Fruit fly (Drosophila melanogaster) whole organism, embryonic: Measurements from ENCODE around the gene CG7298.

ENCODE experiments used
- Blimp-1 ChIP-seq: fragments of 200-800 bp; sonication (Bioruptor generic); optimal IDR thresholded peaks from 3 replicates; lab custom pipeline; 2018; ENCODE audit warnings: missing biosample characterization, missing genetic modification characterization, mild to moderate bottlenecking, moderate library complexity, missing genetic modification reagents
- CG10565 ChIP-seq: fragments of 200-800 bp; sonication (Bioruptor generic); optimal IDR thresholded peaks from 3 replicates; lab custom pipeline; 2016; ENCODE audit warnings: missing biosample characterization, mild to moderate bottlenecking, missing genetic modification characterization
- CG11093 ChIP-seq: fragments of 200-800 bp; sonication (Bioruptor generic); IDR thresholded peaks from 3 replicates; pipeline ENCODE4 v1.3.6; 2022; ENCODE audit warnings: missing biosample characterization, missing genetic modification characterization
- CG11504 ChIP-seq: fragments of 200-800 bp; sonication (Bioruptor generic); optimal IDR thresholded peaks from 3 replicates; lab custom pipeline; 2019; ENCODE audit warnings: missing biosample characterization, mild to moderate bottlenecking, missing genetic modification characterization, moderate library complexity
- CG12071 ChIP-seq: fragments of 200-800 bp; sonication (Bioruptor generic); optimal IDR thresholded peaks from 3 replicates; lab custom pipeline; 2018; ENCODE audit warnings: missing biosample characterization, mild to moderate bottlenecking, missing genetic modification characterization
- CG12104 ChIP-seq: fragments of 200-800 bp; sonication (Bioruptor generic); optimal IDR thresholded peaks from 3 replicates; lab custom pipeline; 2016; ENCODE audit warnings: missing biosample characterization, missing genetic modification characterization
- CG15269 ChIP-seq: fragments of 200-800 bp; sonication (Bioruptor generic); optimal IDR thresholded peaks from 2 replicates; lab custom pipeline; 2018; ENCODE audit warnings: missing biosample characterization, mild to moderate bottlenecking, missing genetic modification characterization, moderate library complexity
- CG16815 ChIP-seq: fragments of 200-800 bp; sonication (Bioruptor generic); optimal IDR thresholded peaks from 3 replicates; lab custom pipeline; 2017; ENCODE audit warnings: missing biosample characterization, mild to moderate bottlenecking, missing genetic modification characterization
- CG17186 ChIP-seq: fragments of 200-800 bp; sonication (Bioruptor generic); optimal IDR thresholded peaks from 3 replicates; lab custom pipeline; 2017; ENCODE audit warnings: missing biosample characterization, missing genetic modification reagents, missing genetic modification characterization
- CG17359 ChIP-seq: fragments of 200-800 bp; sonication (Bioruptor generic); optimal IDR thresholded peaks from 3 replicates; lab custom pipeline; 2018; ENCODE audit warnings: missing biosample characterization, mild to moderate bottlenecking, missing genetic modification characterization, moderate library complexity
- CG17829 ChIP-seq: fragments of 200-800 bp; optimal IDR thresholded peaks from 2 replicates; lab custom pipeline; 2019; ENCODE audit warnings: missing biosample characterization, mild to moderate bottlenecking, missing genetic modification characterization, moderate library complexity
- CG18619 ChIP-seq: fragments of 200-800 bp; sonication (Bioruptor generic); optimal IDR thresholded peaks from 3 replicates; lab custom pipeline; 2017; ENCODE audit warnings: missing biosample characterization, mild to moderate bottlenecking, missing genetic modification characterization
- CG32767 ChIP-seq: fragments of 200-800 bp; sonication (Bioruptor generic); IDR thresholded peaks from 2 replicates; pipeline ENCODE4 v1.3.6; 2022; ENCODE audit warnings: missing biosample characterization, missing genetic modification characterization
- CG32772 ChIP-seq: fragments of 200-800 bp; sonication (Bioruptor generic); IDR thresholded peaks from 2 replicates; pipeline ENCODE4 v1.3.6; 2022; ENCODE audit warnings: missing biosample characterization, missing genetic modification characterization
- CG3726 ChIP-seq: fragments of 200-800 bp; sonication (Bioruptor generic); IDR thresholded peaks from 3 replicates; pipeline ENCODE4, ENCODE4 v1.3.6; 2022; ENCODE audit warnings: missing biosample characterization, missing genetic modification characterization
- CG3847 ChIP-seq: fragments of 200-800 bp; sonication (Bioruptor generic); IDR thresholded peaks from 2 replicates; pipeline ENCODE4 v1.3.6; 2022; ENCODE audit warnings: missing biosample characterization, missing genetic modification characterization
- CG42726 ChIP-seq: fragments of 200-800 bp; sonication (Bioruptor generic); IDR thresholded peaks from 2 replicates; pipeline ENCODE4 v1.3.6; 2022; ENCODE audit warnings: missing biosample characterization, missing genetic modification characterization; ENCODE audit not compliant: partially characterized antibody
- CG4328 ChIP-seq: fragments of 200-800 bp; sonication (Bioruptor generic); optimal IDR thresholded peaks from 3 replicates; lab custom pipeline; 2017; ENCODE audit warnings: missing biosample characterization, missing genetic modification reagents, missing genetic modification characterization
- CG43689 ChIP-seq: fragments of 200-800 bp; sonication (Bioruptor generic); IDR thresholded peaks from 2 replicates; pipeline ENCODE4 v1.3.6; 2022; ENCODE audit warnings: missing biosample characterization, missing genetic modification characterization
- CG5180 ChIP-seq: fragments of 200-800 bp; sonication (Bioruptor generic); optimal IDR thresholded peaks from 3 replicates; lab custom pipeline; 2017; ENCODE audit warnings: missing biosample characterization, missing genetic modification characterization, mild to moderate bottlenecking, moderate library complexity, missing genetic modification reagents
- CG6683 ChIP-seq: fragments of 200-800 bp; sonication (Bioruptor generic); optimal IDR thresholded peaks from 2 replicates; lab custom pipeline; 2017; ENCODE audit warnings: missing biosample characterization, mild to moderate bottlenecking, missing genetic modification characterization, missing genetic modification reagents
- CG6791 ChIP-seq: fragments of 200-800 bp; sonication (Bioruptor generic); IDR thresholded peaks from 3 replicates; pipeline ENCODE4 v1.3.6; 2022; ENCODE audit warnings: missing biosample characterization, missing genetic modification characterization; ENCODE audit not compliant: partially characterized antibody
- CG7372 ChIP-seq: fragments of 200-800 bp; sonication (Bioruptor generic); IDR thresholded peaks from 2 replicates; pipeline ENCODE4 v1.3.6; 2022; ENCODE audit warnings: missing biosample characterization, missing genetic modification characterization
- CG7745 ChIP-seq: fragments of 200-800 bp; sonication (Bioruptor generic); optimal IDR thresholded peaks from 2 replicates; lab custom pipeline; 2018; ENCODE audit warnings: missing biosample characterization, mild to moderate bottlenecking, missing genetic modification characterization, moderate library complexity
- Camta ChIP-seq: fragments of 200-800 bp; sonication (Bioruptor generic); optimal IDR thresholded peaks from 2 replicates; lab custom pipeline; 2016; ENCODE audit warnings: missing biosample characterization, missing genetic modification characterization
- D ChIP-seq, 2 experiments: fragments of 200-800 bp in 1 of 2; fragments of >200 bp in 1 of 2; sonication (Bioruptor generic) in 1 of 2; optimal IDR thresholded peaks; 2 replicates in 1 of 2; 3 replicates in 1 of 2; lab custom pipeline; 2017; ENCODE audit warnings: mild to moderate bottlenecking in 1 of 2, missing biosample characterization in 1 of 2, missing genetic modification characterization in 1 of 2, missing genetic modification reagents in 1 of 2
- D19B ChIP-seq: fragments of 200-800 bp; sonication (Bioruptor generic); optimal IDR thresholded peaks from 2 replicates; lab custom pipeline; 2017; ENCODE audit warnings: missing biosample characterization, mild to moderate bottlenecking, missing genetic modification characterization
- Dbx ChIP-seq: fragments of 200-800 bp; sonication (Bioruptor generic); IDR thresholded peaks from 3 replicates; pipeline ENCODE4 v1.3.6; 2022; ENCODE audit warnings: missing biosample characterization, missing genetic modification characterization
- Doc2 ChIP-seq: fragments of 200-800 bp; sonication (Bioruptor generic); IDR thresholded peaks from 2 replicates; pipeline ENCODE4 v1.3.6; 2022; ENCODE audit warnings: missing biosample characterization, missing genetic modification characterization
- Hsf ChIP-seq: fragments of 200-800 bp; sonication (Bioruptor generic); optimal IDR thresholded peaks from 3 replicates; lab custom pipeline; 2016; ENCODE audit warnings: missing biosample characterization, missing genetic modification characterization
- Mad ChIP-seq: fragments of 200-800 bp; sonication (Bioruptor generic); optimal IDR thresholded peaks from 2 replicates; lab custom pipeline; 2016; ENCODE audit warnings: missing biosample characterization, missing genetic modification characterization
- Nf-YB ChIP-seq: fragments of 200-800 bp; sonication (Bioruptor generic); optimal IDR thresholded peaks from 3 replicates; lab custom pipeline; 2019; ENCODE audit warnings: missing biosample characterization, mild to moderate bottlenecking, missing genetic modification characterization, moderate library complexity
- Opbp ChIP-seq: fragments of 200-800 bp; sonication (Bioruptor generic); IDR thresholded peaks from 3 replicates; pipeline ENCODE4 v1.3.6; 2022; ENCODE audit warnings: missing biosample characterization, missing genetic modification characterization; ENCODE audit not compliant: partially characterized antibody
- Sox102F ChIP-seq: fragments of 200-800 bp; sonication (Bioruptor generic); optimal IDR thresholded peaks from 2 replicates; lab custom pipeline; 2018; ENCODE audit warnings: missing biosample characterization, mild to moderate bottlenecking, missing genetic modification characterization, moderate library complexity
- Spps ChIP-seq: fragments of 200-800 bp; sonication (Bioruptor generic); optimal IDR thresholded peaks from 2 replicates; lab custom pipeline; 2018; ENCODE audit warnings: missing biosample characterization, mild to moderate bottlenecking, missing genetic modification characterization
- Xrp1 ChIP-seq: fragments of 200-800 bp; sonication (Bioruptor generic); IDR thresholded peaks from 2 replicates; pipeline ENCODE4 v1.3.6; 2022; ENCODE audit warnings: missing biosample characterization, missing genetic modification characterization
- ash1 ChIP-seq: fragments of 200-800 bp; sonication (Bioruptor generic); optimal IDR thresholded peaks from 2 replicates; lab custom pipeline; 2018; ENCODE audit warnings: missing biosample characterization, mild to moderate bottlenecking, missing genetic modification characterization
- bigmax ChIP-seq: fragments of 200-800 bp; sonication (Bioruptor generic); optimal IDR thresholded peaks from 2 replicates; lab custom pipeline; 2018; ENCODE audit warnings: missing biosample characterization, mild to moderate bottlenecking, missing genetic modification characterization
- crc ChIP-seq: fragments of 200-800 bp; sonication (Bioruptor generic); optimal IDR thresholded peaks from 2 replicates; lab custom pipeline; 2016; ENCODE audit warnings: missing biosample characterization, missing genetic modification characterization
- exex ChIP-seq: fragments of 200-800 bp; sonication (Bioruptor generic); optimal IDR thresholded peaks from 4 replicates; lab custom pipeline; 2018; ENCODE audit warnings: missing biosample characterization, mild to moderate bottlenecking, missing genetic modification characterization, moderate library complexity
- fd96Cb ChIP-seq: fragments of 200-800 bp; sonication (Bioruptor generic); optimal IDR thresholded peaks from 2 replicates; lab custom pipeline; 2018; ENCODE audit warnings: missing biosample characterization, mild to moderate bottlenecking, missing genetic modification characterization, moderate library complexity
- ftz-f1 ChIP-seq: fragments of 200-800 bp; sonication (Bioruptor generic); optimal IDR thresholded peaks from 2 replicates; lab custom pipeline; 2016; ENCODE audit warnings: missing biosample characterization, missing genetic modification characterization
- her ChIP-seq: fragments of 200-800 bp; sonication (Bioruptor generic); optimal IDR thresholded peaks from 2 replicates; lab custom pipeline; 2016; ENCODE audit warnings: missing biosample characterization, missing genetic modification characterization
- ind ChIP-seq: fragments of 200-800 bp; sonication (Bioruptor generic); optimal IDR thresholded peaks from 3 replicates; lab custom pipeline; 2016; ENCODE audit warnings: missing biosample characterization, missing genetic modification characterization
- jigr1 ChIP-seq: fragments of 200-800 bp; sonication (Bioruptor generic); IDR thresholded peaks from 3 replicates; pipeline ENCODE4 v1.3.6; 2022; ENCODE audit warnings: missing biosample characterization, missing genetic modification characterization
- lbe ChIP-seq: fragments of 200-800 bp; sonication (Bioruptor generic); optimal IDR thresholded peaks from 2 replicates; lab custom pipeline; 2016; ENCODE audit warnings: missing biosample characterization, mild to moderate bottlenecking, missing genetic modification characterization
- lmd ChIP-seq: fragments of 200-800 bp; sonication (Bioruptor generic); IDR thresholded peaks from 2 replicates; pipeline ENCODE4 v1.3.6; 2022; ENCODE audit warnings: missing biosample characterization, missing genetic modification characterization
- odd ChIP-seq: fragments of 200-800 bp; sonication (Bioruptor generic); optimal IDR thresholded peaks from 2 replicates; lab custom pipeline; 2017; ENCODE audit warnings: missing biosample characterization, mild to moderate bottlenecking, missing genetic modification characterization
- pzg ChIP-seq: fragments of 200-800 bp; sonication (Bioruptor generic); optimal IDR thresholded peaks from 3 replicates; lab custom pipeline; 2018; ENCODE audit warnings: missing biosample characterization, mild to moderate bottlenecking, missing genetic modification characterization, moderate library complexity
- yki ChIP-seq: fragments of >200 bp; optimal IDR thresholded peaks from 3 replicates; lab custom pipeline; 2018

Gene CG7298

dm6 chr3L:20194731-20195130, 8.8 kb downstream of the CG7298 start (continued):
- no peak for TF ChIP-seq Spps (tag; lab: Kevin White, UChicago)
- TF ChIP-seq Doc2 (GFP tag; lab: Robert Waterston, UW), result no peak
- peak; percentile 40 for TF ChIP-seq Hsf
- no peak for TF ChIP-seq CG12104
- peak; percentile 24; the same call in 1 of the 2 replicates for TF ChIP-seq CG7372 (GFP tag; lab: Robert Waterston, UW)
- TF ChIP-seq Nf-YB (GFP tag; lab: Kevin White, UChicago), result no peak
- TF ChIP-seq fd96Cb (tag; lab: Kevin White, UChicago), result peak; percentile 29
- no peak for TF ChIP-seq CG42726 (GFP tag; lab: Robert Waterston, UW)
- no peak for TF ChIP-seq pzg
- TF ChIP-seq CG18619 (GFP tag; lab: Kevin White, UChicago), result no peak
- peak; percentile 3 for TF ChIP-seq CG17829 (tag; lab: Kevin White, UChicago)
- TF ChIP-seq Opbp (GFP tag; lab: Robert Waterston, UW), result no peak
- peak; percentile 68 for TF ChIP-seq CG15269 (tag; lab: Kevin White, UChicago)
- TF ChIP-seq D19B (GFP tag; lab: Kevin White, UChicago), result no peak
- peak; percentile 43; the same call in 1 of the 2 replicates for TF ChIP-seq lmd (GFP tag; lab: Robert Waterston, UW)
- TF ChIP-seq bigmax (GFP tag; lab: Kevin White, UChicago), result no peak
- TF ChIP-seq CG43689 (GFP tag; lab: Robert Waterston, UW), result no peak
- TF ChIP-seq CG6683, result no peak
- TF ChIP-seq CG6791 (GFP tag; lab: Robert Waterston, UW), result no peak
- TF ChIP-seq Camta (GFP tag; lab: Kevin White, UChicago), result peak; percentile 21
- TF ChIP-seq CG17186 (GFP tag; lab: Kevin White, UChicago), result no peak
- TF ChIP-seq D (optimal IDR thresholded peaks at IDR 0.05; lab: Kevin White, UChicago), result no peak
- no peak for TF ChIP-seq D (GFP tag; optimal IDR thresholded peaks at IDR 0.05; lab: Kevin White, UChicago)
- TF ChIP-seq CG12071 (GFP tag; lab: Kevin White, UChicago), result peak; percentile 14
- no peak for TF ChIP-seq CG3726 (GFP tag; lab: Robert Waterston, UW)
- no peak for TF ChIP-seq exex (tag; lab: Kevin White, UChicago)
- TF ChIP-seq CG32772 (GFP tag; lab: Robert Waterston, UW), result peak; percentile 55
- TF ChIP-seq jigr1 (GFP tag; lab: Robert Waterston, UW), result no peak
- no peak for TF ChIP-seq CG7745 (tag; lab: Kevin White, UChicago)
- TF ChIP-seq crc (GFP tag; lab: Kevin White, UChicago), result no peak
- TF ChIP-seq ash1 (GFP tag; lab: Kevin White, UChicago), result no peak
- no peak for TF ChIP-seq CG10565 (GFP tag; lab: Kevin White, UChicago)
- peak; percentile 47 for TF ChIP-seq ind (GFP tag; lab: Kevin White, UChicago)
- TF ChIP-seq Blimp-1 (GFP tag; lab: Kevin White, UChicago), result peak; percentile 37
- TF ChIP-seq CG32767 (GFP tag; lab: Robert Waterston, UW), result no peak; the same call in 1 of the 2 replicates
- no peak for TF ChIP-seq Mad (GFP tag; lab: Kevin White, UChicago)
- peak; percentile 48 for TF ChIP-seq lbe
- TF ChIP-seq her, result no peak
- TF ChIP-seq CG5180 (GFP tag; lab: Kevin White, UChicago), result no peak
- no peak for TF ChIP-seq CG16815
- no peak for TF ChIP-seq CG4328
- peak; percentile 24 for TF ChIP-seq Sox102F (GFP tag; lab: Kevin White, UChicago)
- TF ChIP-seq Dbx (GFP tag; lab: Robert Waterston, UW), result peak; percentile 46; the same call in 1 of the 3 replicates
- no peak for TF ChIP-seq ftz-f1 (GFP tag; lab: Kevin White, UChicago)
- TF ChIP-seq CG3847 (GFP tag; lab: Robert Waterston, UW), result peak; percentile 37; the same call in 1 of the 2 replicates
- TF ChIP-seq yki (lab: Kevin White, UChicago), result no peak
- peak; percentile 39 for TF ChIP-seq CG17359 (tag; lab: Kevin White, UChicago)
- TF ChIP-seq Xrp1 (GFP tag; lab: Robert Waterston, UW), result peak; percentile 55; the same call in 1 of the 2 replicates
- no peak for TF ChIP-seq CG11093 (GFP tag; lab: Robert Waterston, UW)
- peak; percentile 58 for TF ChIP-seq CG11504 (tag; lab: Kevin White, UChicago)
- TF ChIP-seq odd (GFP tag; lab: Kevin White, UChicago), result no peak
